Worm (Caenorhabditis elegans) whole organism, L1 larva: ENCODE results near the gene T27E7.1.

Experiments
- C04F5.9 ChIP-seq: sonication (generic microtip); optimal IDR thresholded peaks from 2 replicates; lab custom pipeline; 2016; ENCODE audit warnings: missing genetic modification characterization, missing compliant biosample characterization
- F16B12.6 ChIP-seq: fragments of 150-350 bp; optimal IDR thresholded peaks from 2 replicates; lab custom pipeline; 2014; ENCODE audit warnings: missing biosample characterization, missing genetic modification characterization
- Y116A8C.19 ChIP-seq: sonication (generic microtip); optimal IDR thresholded peaks from 2 replicates; lab custom pipeline; 2016; ENCODE audit warnings: missing compliant biosample characterization, missing genetic modification characterization, borderline replicate concordance
- aha-1 ChIP-seq: fragments of 150-350 bp; optimal IDR thresholded peaks from 2 replicates; lab custom pipeline; 2014; ENCODE audit warnings: missing biosample characterization, missing genetic modification characterization
- alr-1 ChIP-seq: fragments of 200-800 bp; sonication (Bioruptor generic); optimal IDR thresholded peaks from 2 replicates; lab custom pipeline; 2018; ENCODE audit warnings: borderline replicate concordance, mild to moderate bottlenecking, missing genetic modification characterization, missing compliant biosample characterization
- ceh-63 ChIP-seq: fragments of 200-800 bp; sonication (Bioruptor generic); optimal IDR thresholded peaks from 2 replicates; lab custom pipeline; 2018; ENCODE audit warnings: mild to moderate bottlenecking, missing genetic modification characterization, missing compliant biosample characterization
- ceh-90 ChIP-seq: sonication (generic microtip); optimal IDR thresholded peaks from 2 replicates; lab custom pipeline; 2016; ENCODE audit warnings: missing genetic modification characterization, missing compliant biosample characterization
- ces-1 ChIP-seq: fragments of 150-350 bp; optimal IDR thresholded peaks from 2 replicates; lab custom pipeline; 2014; ENCODE audit warnings: missing biosample characterization, missing genetic modification reagents, missing genetic modification characterization
- dsc-1 ChIP-seq: sonication (generic microtip); optimal IDR thresholded peaks from 2 replicates; lab custom pipeline; 2016; ENCODE audit warnings: mild to moderate bottlenecking, missing genetic modification characterization, missing compliant biosample characterization
- efl-3 ChIP-seq: fragments of 200-800 bp; sonication (Bioruptor generic); optimal IDR thresholded peaks from 2 replicates; lab custom pipeline; 2018; ENCODE audit warnings: mild to moderate bottlenecking, missing genetic modification characterization, missing compliant biosample characterization
- egl-13 ChIP-seq: sonication (generic microtip); optimal IDR thresholded peaks from 2 replicates; lab custom pipeline; 2016; ENCODE audit warnings: missing genotype, missing genetic modification reagents, missing genetic modification characterization, missing compliant biosample characterization
- irx-1 ChIP-seq: sonication (generic microtip); optimal IDR thresholded peaks from 2 replicates; lab custom pipeline; 2016; ENCODE audit warnings: missing genetic modification characterization, missing compliant biosample characterization
- isw-1 ChIP-seq: fragments of 200-800 bp; sonication (Bioruptor generic); IDR thresholded peaks from 2 replicates; pipeline ENCODE4 v1.3.6; 2022; ENCODE audit warnings: missing genetic modification characterization, missing compliant biosample characterization
- lin-14 ChIP-seq: fragments of 200-800 bp; sonication (Bioruptor generic); optimal IDR thresholded peaks from 2 replicates; lab custom pipeline; 2018; ENCODE audit warnings: mild to moderate bottlenecking, missing genetic modification characterization, moderate library complexity, missing compliant biosample characterization
- lin-39 ChIP-seq: fragments of 150-350 bp; optimal IDR thresholded peaks from 2 replicates; lab custom pipeline; 2014; ENCODE audit warnings: missing biosample characterization, missing genetic modification reagents, missing genetic modification characterization
- lsy-2 ChIP-seq, 2 experiments: fragments of 150-350 bp; optimal IDR thresholded peaks; 2 replicates each; lab custom pipeline; 2014; ENCODE audit warnings: missing biosample characterization in 2 of 2, missing genetic modification characterization in 2 of 2
- mab-9 ChIP-seq: fragments of 200-800 bp; sonication (Bioruptor generic); IDR thresholded peaks from 2 replicates; pipeline ENCODE4 v1.3.6; 2022; ENCODE audit warnings: missing genetic modification reagents, missing genetic modification characterization, missing compliant biosample characterization
- mdl-1 ChIP-seq, 2 experiments: fragments of 150-350 bp; optimal IDR thresholded peaks; 2 replicates each; lab custom pipeline; 2014 to 2017; ENCODE audit warnings: missing biosample characterization in 2 of 2, missing genetic modification characterization in 2 of 2, inconsistent platforms in 1 of 2
- mep-1 ChIP-seq: fragments of 150-350 bp; optimal IDR thresholded peaks from 2 replicates; lab custom pipeline; 2014; ENCODE audit warnings: missing biosample characterization, missing genetic modification characterization
- nhr-20 ChIP-seq: sonication (generic microtip); optimal IDR thresholded peaks from 2 replicates; lab custom pipeline; 2016; ENCODE audit warnings: mild to moderate bottlenecking, missing genetic modification characterization, missing compliant biosample characterization
- nhr-237 ChIP-seq: fragments of 150-350 bp; optimal IDR thresholded peaks from 2 replicates; lab custom pipeline; 2014; ENCODE audit warnings: missing biosample characterization, missing genetic modification characterization
- nhr-28 ChIP-seq: fragments of 150-350 bp; optimal IDR thresholded peaks from 2 replicates; lab custom pipeline; 2014; ENCODE audit warnings: missing biosample characterization, missing genetic modification characterization
- nhr-47 ChIP-seq: sonication (generic microtip); optimal IDR thresholded peaks from 2 replicates; lab custom pipeline; 2016; ENCODE audit warnings: mild to moderate bottlenecking, missing genetic modification characterization, moderate library complexity, missing compliant biosample characterization
- nhr-76 ChIP-seq: sonication (generic microtip); optimal IDR thresholded peaks from 2 replicates; lab custom pipeline; 2017; ENCODE audit warnings: missing biosample characterization, missing genetic modification characterization
- nhr-85 ChIP-seq: sonication (generic microtip); peaks from one replicate; lab custom pipeline; 2016; ENCODE audit warnings: missing genetic modification characterization, inconsistent platforms, missing compliant biosample characterization
- pag-3 ChIP-seq: sonication (generic microtip); optimal IDR thresholded peaks from 2 replicates; lab custom pipeline; 2017; ENCODE audit warnings: missing genetic modification characterization, mild to moderate bottlenecking, missing compliant biosample characterization, antibody characterized with exemption, borderline replicate concordance; ENCODE audit not compliant: insufficient read depth
- pax-3 ChIP-seq: fragments of 200-800 bp; sonication (Bioruptor generic); optimal IDR thresholded peaks from 2 replicates; lab custom pipeline; 2018; ENCODE audit warnings: mild to moderate bottlenecking, missing genetic modification characterization, moderate library complexity, missing compliant biosample characterization
- pqm-1 ChIP-seq: sonication (generic microtip); optimal IDR thresholded peaks from 3 replicates; lab custom pipeline; 2017; ENCODE audit warnings: missing biosample characterization, missing genetic modification characterization
- skn-1 ChIP-seq: fragments of 150-350 bp; optimal IDR thresholded peaks from 2 replicates; lab custom pipeline; 2014; ENCODE audit warnings: missing biosample characterization, missing genetic modification characterization
- snpc-4 ChIP-seq: fragments of 150-350 bp; optimal IDR thresholded peaks from 2 replicates; lab custom pipeline; 2014; ENCODE audit warnings: missing biosample characterization, missing genetic modification characterization
- snu-23 ChIP-seq: sonication (generic microtip); optimal IDR thresholded peaks from 2 replicates; lab custom pipeline; 2016; ENCODE audit warnings: missing genetic modification characterization, missing compliant biosample characterization
- sox-4 ChIP-seq: sonication (generic microtip); optimal IDR thresholded peaks from 2 replicates; lab custom pipeline; 2016; ENCODE audit warnings: missing genetic modification characterization, missing compliant biosample characterization
- sptf-1 ChIP-seq: fragments of 150-350 bp; optimal IDR thresholded peaks from 2 replicates; lab custom pipeline; 2014; ENCODE audit warnings: missing biosample characterization, missing genetic modification characterization
- unc-130 ChIP-seq: fragments of 150-350 bp; optimal IDR thresholded peaks from 2 replicates; lab custom pipeline; 2017; ENCODE audit warnings: missing biosample characterization, missing genetic modification characterization, inconsistent platforms
- unc-30 ChIP-seq: sonication (generic microtip); optimal IDR thresholded peaks from 2 replicates; lab custom pipeline; 2017; ENCODE audit warnings: missing biosample characterization, missing genetic modification characterization
- zag-1 ChIP-seq: fragments of 150-350 bp; optimal IDR thresholded peaks from 2 replicates; lab custom pipeline; 2014; ENCODE audit warnings: missing biosample characterization, missing genetic modification characterization

T27E7.1 gene

DNA sequence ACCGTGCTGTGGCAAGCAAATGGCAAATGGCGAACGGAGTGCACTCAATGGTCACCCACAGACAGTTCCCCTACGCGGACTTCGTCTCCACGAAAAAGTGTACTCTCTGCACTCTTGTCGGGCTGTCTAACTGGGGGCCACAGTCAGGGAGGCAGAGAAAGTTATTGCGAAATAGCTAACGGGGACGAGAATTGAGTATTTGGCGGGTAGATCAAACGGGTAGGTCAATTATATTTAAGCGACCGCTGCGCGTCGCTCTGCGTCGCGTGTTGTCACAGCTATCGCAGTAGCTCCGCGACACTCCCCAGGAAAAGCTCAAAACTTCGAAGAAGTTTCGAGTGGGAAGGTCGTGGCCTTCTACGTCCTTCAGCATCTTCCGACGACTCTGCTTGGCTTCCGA, 12.8 kb downstream of the T27E7.1 start (continued):
- no peak for TF ChIP-seq ceh-90 (tag; lab: Kevin White, UChicago)
- TF ChIP-seq nhr-85: peak; percentile 31
- no peak for TF ChIP-seq pqm-1
- TF ChIP-seq, all 84 proteins: peak for 6

DNA sequence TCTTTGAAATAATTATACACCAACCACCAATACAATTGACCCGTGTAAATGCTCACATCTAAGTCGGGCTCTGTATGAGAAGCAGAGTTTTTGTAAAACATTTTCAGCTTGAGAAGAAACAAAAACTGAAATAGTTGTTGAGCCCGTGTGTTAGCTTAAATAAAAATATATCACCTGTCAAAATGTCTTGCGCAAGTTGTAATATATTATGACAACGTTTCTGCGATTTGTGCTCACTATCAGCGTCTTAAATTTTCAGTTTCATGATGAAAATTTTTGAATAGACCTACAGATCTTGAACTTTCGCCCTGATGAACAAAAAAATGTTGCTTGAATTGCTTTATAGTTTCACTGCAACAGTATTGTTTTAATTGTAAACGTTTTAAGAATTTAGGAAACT, 15.4 kb downstream of the T27E7.1 start, which contains the start of gene T27E7.4:
Gene T27E7.4, minus strand, starts transcription at position 101 of the 400 bp plus-strand sequence.
- no peak for TF ChIP-seq unc-130 (tag; lab: Kevin White, UChicago)
- no peak for TF ChIP-seq Y116A8C.19 (tag; lab: Kevin White, UChicago)
- TF ChIP-seq sptf-1 (tag; lab: Kevin White, UChicago): no peak
- no peak for TF ChIP-seq mep-1 (tag; lab: Kevin White, UChicago)
- no peak for TF ChIP-seq sox-4 (tag; lab: Kevin White, UChicago)
- TF ChIP-seq efl-3 (GFP tag; lab: Kevin White, UChicago): no peak
- TF ChIP-seq C04F5.9 (tag; lab: Kevin White, UChicago): no peak
- TF ChIP-seq snpc-4: no peak
- no peak for TF ChIP-seq nhr-20
- TF ChIP-seq alr-1 (tag; lab: Kevin White, UChicago): no peak

DNA sequence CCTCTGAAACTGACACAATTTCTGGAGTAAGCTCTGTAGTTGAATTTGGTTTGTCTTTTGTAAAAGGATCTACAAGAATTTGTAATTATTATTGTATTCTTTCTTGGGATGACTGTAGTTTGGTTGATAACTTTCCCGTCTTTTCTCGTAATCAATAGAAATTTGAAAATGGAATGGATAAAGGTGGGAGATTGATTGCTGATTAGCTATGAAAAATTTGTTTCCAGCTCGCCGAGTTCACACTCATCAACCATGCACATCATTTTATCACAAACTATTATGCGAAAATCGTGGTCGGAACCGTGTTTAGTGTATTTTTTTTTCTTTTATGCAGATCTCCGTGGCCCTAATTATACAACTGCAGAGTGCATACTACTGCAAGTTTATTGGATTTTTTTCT, 17.4 kb downstream of the T27E7.1 start, which contains the start of gene T27E7.5:
Gene T27E7.5, plus strand, starts transcription at position 253 of the 400 bp plus-strand sequence.
- TF ChIP-seq ces-1 (GFP tag; lab: Kevin White, UChicago) (no peak), mab-9 (GFP tag; lab: Robert Waterston, UW) (no peak), lsy-2 (tag; optimal IDR thresholded peaks at IDR 0.05; lab: Kevin White, UChicago) (no peak), snu-23 (GFP tag; lab: Kevin White, UChicago) (no peak), nhr-85 (no peak), lin-14 (GFP tag; lab: Kevin White, UChicago) (no peak), aha-1 (tag; lab: Kevin White, UChicago) (no peak), nhr-237 (tag; lab: Kevin White, UChicago) (no peak), nhr-47 (no peak), sptf-1 (tag; lab: Kevin White, UChicago) (no peak), nhr-76 (tag; lab: Kevin White, UChicago) (no peak), F16B12.6 (tag; lab: Kevin White, UChicago) (no peak), skn-1 (tag; lab: Kevin White, UChicago) (no peak), dsc-1 (tag; lab: Kevin White, UChicago) (no peak), zag-1 (tag; lab: Kevin White, UChicago) (no peak), efl-3 (GFP tag; lab: Kevin White, UChicago) (no peak), unc-30 (tag; lab: Kevin White, UChicago) (no peak)

DNA sequence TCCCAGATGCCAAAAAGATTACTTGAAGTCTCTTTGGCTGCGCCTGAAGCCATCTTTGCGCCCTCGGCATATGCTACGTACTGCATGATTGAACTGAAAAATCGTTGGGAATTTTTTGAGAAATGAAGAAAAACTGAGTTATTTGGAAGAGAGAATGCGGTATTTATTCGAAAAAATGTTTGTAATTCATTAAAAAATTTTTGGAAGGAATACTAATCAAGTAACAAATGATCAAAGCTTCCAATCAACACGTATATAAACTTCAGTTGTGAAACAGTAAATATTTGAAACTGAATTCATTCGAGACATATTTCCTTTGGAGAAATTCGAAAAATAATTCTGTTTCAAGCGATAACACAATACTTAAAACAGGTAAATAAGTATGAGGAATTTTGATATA, 23.0 kb downstream of the T27E7.1 start, which contains the start of gene pals-29:
Gene pals-29, minus strand, starts transcription at position 101 of the 400 bp plus-strand sequence.
- TF ChIP-seq lin-39: no peak
- TF ChIP-seq irx-1 (tag; lab: Kevin White, UChicago): no peak
- TF ChIP-seq egl-13: no peak
- TF ChIP-seq dsc-1 (tag; lab: Kevin White, UChicago): no peak
- no peak for TF ChIP-seq nhr-28
- TF ChIP-seq pag-3 (tag; lab: Kevin White, UChicago): no peak
- no peak for TF ChIP-seq isw-1 (GFP tag; lab: Robert Waterston, UW)
- no peak for TF ChIP-seq pax-3
- no peak for TF ChIP-seq ceh-63
- no peak for TF ChIP-seq alr-1 (tag; lab: Kevin White, UChicago)

DNA sequence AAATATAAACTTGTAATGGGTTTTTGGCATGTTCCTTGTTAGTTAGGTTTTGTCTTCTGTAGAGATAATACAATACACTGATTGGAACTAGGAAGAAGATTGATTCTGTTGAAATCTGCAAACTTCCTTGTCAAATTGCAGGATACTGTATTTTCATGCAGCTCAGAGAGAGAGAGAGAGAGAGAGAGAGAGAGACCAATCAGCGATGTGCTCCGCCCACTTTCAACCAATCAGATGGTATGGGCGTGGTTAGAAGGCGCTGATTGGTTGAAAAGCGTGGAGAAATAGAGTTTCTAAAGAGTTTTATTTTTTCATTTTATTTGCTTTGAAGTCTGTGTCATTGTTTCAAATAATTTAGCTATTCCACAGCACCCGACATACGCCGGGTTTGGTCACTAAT, 27.7 kb downstream of the T27E7.1 start:
- TF ChIP-seq lin-39: no peak
- no peak for TF ChIP-seq nhr-28
- TF ChIP-seq mdl-1 (tag; optimal IDR thresholded peaks at IDR 0.05; lab: Kevin White, UChicago): no peak
- TF ChIP-seq egl-13: no peak
- TF ChIP-seq F16B12.6 (tag; lab: Kevin White, UChicago): no peak
- TF ChIP-seq mab-9 (GFP tag; lab: Robert Waterston, UW): no peak
- TF ChIP-seq C04F5.9 (tag; lab: Kevin White, UChicago): no peak
- no peak for TF ChIP-seq mep-1 (tag; lab: Kevin White, UChicago)
- no peak for TF ChIP-seq irx-1 (tag; lab: Kevin White, UChicago)
